Fruit fly (Drosophila melanogaster) Kc167 (cell line): ENCODE measurements around the gene Jhbp15.

ENCODE experiments used
- Myc ChIP-seq: fragments of >200 bp; optimal IDR thresholded peaks from 2 replicates; lab custom pipeline; 2017; ENCODE audit warnings: missing external identifiers
- Sin3A ChIP-seq: fragments of >200 bp; optimal IDR thresholded peaks from 2 replicates; lab custom pipeline; 2018; ENCODE audit warnings: missing external identifiers
- h ChIP-seq: fragments of >200 bp; optimal IDR thresholded peaks from 3 replicates; lab custom pipeline; 2018; ENCODE audit warnings: missing external identifiers
- insv ChIP-seq: fragments of >200 bp; optimal IDR thresholded peaks from 3 replicates; lab custom pipeline; 2018; ENCODE audit warnings: missing external identifiers
- psq ChIP-seq: fragments of >200 bp; optimal IDR thresholded peaks from 2 replicates; lab custom pipeline; 2017; ENCODE audit warnings: missing external identifiers
- ttk ChIP-seq: sonication (Bioruptor generic); optimal IDR thresholded peaks from 2 replicates; lab custom pipeline; 2017; ENCODE audit warnings: missing external identifiers

Gene Jhbp15

DNA sequence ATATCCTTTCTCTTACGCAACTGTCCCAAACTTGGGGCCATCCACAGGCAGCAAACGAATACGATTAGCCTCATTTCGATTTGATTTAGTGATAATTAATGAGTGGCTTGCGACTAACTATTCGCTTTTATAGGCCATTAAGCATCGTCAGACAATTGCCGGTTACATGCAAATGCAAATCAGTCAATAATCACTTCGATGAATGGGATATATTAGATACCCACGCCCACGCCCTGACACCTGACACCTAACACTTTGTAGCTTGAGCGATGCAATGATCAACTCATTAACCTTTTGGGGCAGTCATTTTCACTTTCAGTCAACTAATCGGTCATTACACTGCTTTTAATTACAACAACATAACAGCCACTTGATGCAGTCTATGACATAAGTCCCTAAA, at the start of gene Jhbp15:
Gene Jhbp15, minus strand, starts transcription at position 101 of the 400 bp plus-strand sequence.
- TF ChIP-seq Myc (lab: Kevin White, UChicago), result no peak
- no peak for TF ChIP-seq h (lab: Kevin White, UChicago)
- TF ChIP-seq Sin3A, result no peak
- TF ChIP-seq psq (lab: Kevin White, UChicago), result no peak
- TF ChIP-seq insv, result no peak
- TF ChIP-seq ttk, result no peak

- TF ChIP-seq ttk (no peak), h (lab: Kevin White, UChicago) (no peak), Sin3A (no peak), Myc (lab: Kevin White, UChicago) (no peak), psq (lab: Kevin White, UChicago) (no peak), insv (no peak)
Observed at dm6 chr3R:21097631-21098117, 46.9 kb upstream of the Jhbp15 start, which contains the start of gene RhoGAP93B. TSS of gene RhoGAP93B (minus strand) at chr3R:21097827.

- TF ChIP-seq ttk (no peak), Myc (lab: Kevin White, UChicago) (no peak), psq (lab: Kevin White, UChicago) (no peak), Sin3A (no peak), insv (no peak), h (lab: Kevin White, UChicago) (no peak)
Observed at dm6 chr3R:21097160-21097559, 46.4 kb upstream of the Jhbp15 start.

- TF ChIP-seq Myc (lab: Kevin White, UChicago) (no peak), insv (no peak), ttk (no peak), Sin3A (no peak), psq (lab: Kevin White, UChicago) (no peak), h (lab: Kevin White, UChicago) (no peak)
Observed at dm6 chr3R:21096532-21097143, 45.9 kb upstream of the Jhbp15 start.

- TF ChIP-seq insv (no peak), h (lab: Kevin White, UChicago) (no peak), ttk (no peak), Sin3A (no peak), Myc (lab: Kevin White, UChicago) (no peak), psq (lab: Kevin White, UChicago) (no peak)
Observed at dm6 chr3R:21094292-21094691, 43.5 kb upstream of the Jhbp15 start.

DNA sequence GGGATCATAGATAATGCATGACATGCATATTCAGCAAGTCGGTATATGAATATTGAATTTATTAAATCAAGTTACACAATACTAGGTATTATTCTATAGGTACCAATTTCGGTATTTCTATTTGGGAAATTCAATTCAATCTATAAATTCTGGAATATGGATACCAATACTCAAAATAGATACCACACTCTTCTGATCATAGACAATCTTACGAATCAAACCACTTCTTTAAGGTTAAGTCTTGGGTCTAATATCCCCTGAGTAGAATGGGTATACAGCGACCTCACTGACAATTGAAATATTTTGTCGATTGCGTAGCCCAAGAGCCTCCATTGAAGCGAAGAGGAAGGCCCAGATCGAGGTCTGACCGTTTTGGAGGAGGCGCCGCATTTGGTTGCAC, 42.1 kb upstream of the Jhbp15 start:
- no peak for TF ChIP-seq psq (lab: Kevin White, UChicago)
- no peak for TF ChIP-seq insv
- TF ChIP-seq h (lab: Kevin White, UChicago), result no peak
- no peak for TF ChIP-seq Myc (lab: Kevin White, UChicago)
- TF ChIP-seq Sin3A, result no peak
- TF ChIP-seq ttk, result no peak

- TF ChIP-seq ttk (no peak), insv (no peak), Myc (lab: Kevin White, UChicago) (no peak), h (lab: Kevin White, UChicago) (no peak), psq (lab: Kevin White, UChicago) (no peak), Sin3A (no peak)
Observed at dm6 chr3R:21092036-21092435, 41.3 kb upstream of the Jhbp15 start.

DNA sequence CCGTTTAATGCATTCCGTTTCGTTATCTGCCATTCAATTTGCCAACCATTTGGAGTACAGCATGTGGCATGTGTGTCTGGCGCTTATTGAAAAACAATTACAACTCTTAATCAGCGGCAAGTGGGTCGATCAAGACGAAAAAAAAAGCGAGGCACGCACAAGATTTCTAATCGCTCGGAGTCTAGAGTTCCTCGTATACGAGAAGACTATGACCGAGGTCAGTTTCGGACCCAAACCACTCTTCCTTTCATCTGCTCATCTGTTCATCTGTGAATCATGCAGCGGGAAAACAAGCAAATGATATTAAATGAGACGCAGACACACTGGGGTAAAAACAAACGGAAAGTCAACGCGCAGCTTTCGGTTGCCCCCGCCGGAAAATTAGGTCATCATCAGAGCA, 40.7 kb upstream of the Jhbp15 start:
- no peak for TF ChIP-seq ttk

- no peak for TF ChIP-seq h (lab: Kevin White, UChicago)
- no peak for TF ChIP-seq insv
- TF ChIP-seq psq (lab: Kevin White, UChicago), result no peak
- no peak for TF ChIP-seq Sin3A
- no peak for TF ChIP-seq Myc (lab: Kevin White, UChicago)
- TF ChIP-seq ttk, result no peak
Observed at dm6 chr3R:21090230-21091021, 39.7 kb upstream of the Jhbp15 start.

- no peak for TF ChIP-seq h (lab: Kevin White, UChicago)
- no peak for TF ChIP-seq Myc (lab: Kevin White, UChicago)
Observed at dm6 chr3R:21089416-21089815, 38.6 kb upstream of the Jhbp15 start.

- TF ChIP-seq insv (no peak), ttk (no peak), h (lab: Kevin White, UChicago) (no peak), Sin3A (no peak), Myc (lab: Kevin White, UChicago) (no peak), psq (lab: Kevin White, UChicago) (no peak)
Observed at dm6 chr3R:21084979-21085378, 34.2 kb upstream of the Jhbp15 start.

- no peak for TF ChIP-seq ttk
- TF ChIP-seq Sin3A, result no peak
- TF ChIP-seq psq (lab: Kevin White, UChicago), result no peak
- no peak for TF ChIP-seq h (lab: Kevin White, UChicago)
- no peak for TF ChIP-seq insv
- TF ChIP-seq Myc (lab: Kevin White, UChicago), result no peak
Observed at dm6 chr3R:21080876-21081586, 30.3 kb upstream of the Jhbp15 start, which contains the start of gene HHEX. TSS of gene HHEX (minus strand) at chr3R:21080926.
